Fruit fly (Drosophila melanogaster) whole organism, prepupa: ENCODE results near the gene CG15239.

Experiments used
- CG10669 ChIP-seq: fragments of 200-800 bp; sonication (Bioruptor generic); optimal IDR thresholded peaks from 3 replicates; lab custom pipeline; 2018; ENCODE audit warnings: missing biosample characterization, mild to moderate bottlenecking, missing genetic modification characterization, moderate library complexity
- CG11294 ChIP-seq: fragments of 200-800 bp; sonication (Bioruptor generic); IDR thresholded peaks from 2 replicates; pipeline ENCODE4 v1.3.6; 2022; ENCODE audit warnings: missing biosample characterization, missing genetic modification characterization
- CG11902 ChIP-seq: fragments of 200-800 bp; sonication (Bioruptor generic); optimal IDR thresholded peaks from 3 replicates; lab custom pipeline; 2016; ENCODE audit warnings: missing biosample characterization, missing genetic modification characterization
- CG15336 ChIP-seq: fragments of 200-800 bp; sonication (Bioruptor generic); IDR thresholded peaks from 2 replicates; pipeline ENCODE4 v1.3.6; 2022; ENCODE audit warnings: missing biosample characterization, missing genetic modification characterization
- CG1621 ChIP-seq: fragments of 200-800 bp; sonication (Bioruptor generic); optimal IDR thresholded peaks from 3 replicates; lab custom pipeline; 2018; ENCODE audit warnings: missing biosample characterization, mild to moderate bottlenecking, missing genetic modification characterization
- CG16779 ChIP-seq: fragments of 200-800 bp; sonication (Bioruptor generic); optimal IDR thresholded peaks from 3 replicates; lab custom pipeline; 2017; ENCODE audit warnings: missing biosample characterization, mild to moderate bottlenecking, missing genetic modification characterization
- CG3032 ChIP-seq: fragments of 200-800 bp; optimal IDR thresholded peaks from 2 replicates; lab custom pipeline; 2019; ENCODE audit warnings: missing biosample characterization, mild to moderate bottlenecking, missing genetic modification characterization, moderate library complexity
- CG31627 ChIP-seq: fragments of 200-800 bp; sonication (Bioruptor generic); optimal IDR thresholded peaks from 3 replicates; lab custom pipeline; 2016; ENCODE audit warnings: missing biosample characterization, missing genetic modification characterization
- CG32006 ChIP-seq: fragments of 200-800 bp; sonication (Bioruptor generic); optimal IDR thresholded peaks from 3 replicates; lab custom pipeline; 2017; ENCODE audit warnings: missing biosample characterization, mild to moderate bottlenecking, missing genetic modification characterization
- CG34406 ChIP-seq: fragments of 200-800 bp; sonication (Bioruptor generic); optimal IDR thresholded peaks from 3 replicates; lab custom pipeline; 2016; ENCODE audit warnings: missing biosample characterization, missing genetic modification characterization
- CG3919 ChIP-seq: fragments of 200-800 bp; sonication (Bioruptor generic); optimal IDR thresholded peaks from 3 replicates; lab custom pipeline; 2016; ENCODE audit warnings: missing biosample characterization, missing genetic modification characterization
- CG6163 ChIP-seq: fragments of 200-800 bp; sonication (Bioruptor generic); IDR thresholded peaks from 3 replicates; pipeline ENCODE4 v1.3.6; 2022; ENCODE audit warnings: missing biosample characterization, missing genetic modification characterization
- CG6276 ChIP-seq: fragments of 200-800 bp; sonication (Bioruptor generic); optimal IDR thresholded peaks from 2 replicates; lab custom pipeline; 2017; ENCODE audit warnings: missing biosample characterization, mild to moderate bottlenecking, missing genetic modification characterization
- CG6808 ChIP-seq: fragments of 200-800 bp; sonication (Bioruptor generic); optimal IDR thresholded peaks from 3 replicates; lab custom pipeline; 2017; ENCODE audit warnings: missing biosample characterization, missing genetic modification characterization, mild to moderate bottlenecking, moderate library complexity, missing genetic modification reagents
- CG6854 ChIP-seq: fragments of 200-800 bp; sonication (Bioruptor generic); optimal IDR thresholded peaks from 2 replicates; lab custom pipeline; 2017; ENCODE audit warnings: missing biosample characterization, mild to moderate bottlenecking, missing genetic modification characterization
- CG7368 ChIP-seq: fragments of 200-800 bp; sonication (Bioruptor generic); optimal IDR thresholded peaks from 3 replicates; lab custom pipeline; 2016; ENCODE audit warnings: missing biosample characterization, missing genetic modification characterization
- CG8119 ChIP-seq: fragments of 200-800 bp; sonication (Bioruptor generic); IDR thresholded peaks from 3 replicates; pipeline ENCODE4 v1.3.6; 2022; ENCODE audit warnings: missing biosample characterization, missing genetic modification characterization
- CG9139 ChIP-seq: fragments of 200-800 bp; sonication (Bioruptor generic); optimal IDR thresholded peaks from 3 replicates; lab custom pipeline; 2017; ENCODE audit warnings: missing biosample characterization, mild to moderate bottlenecking, missing genetic modification characterization
- Eip75B ChIP-seq: fragments of 200-800 bp; sonication (Bioruptor generic); optimal IDR thresholded peaks from 3 replicates; lab custom pipeline; 2016; ENCODE audit warnings: missing biosample characterization, missing genetic modification characterization
- Eip78C ChIP-seq: fragments of 200-800 bp; sonication (Bioruptor generic); peaks from one replicate; lab custom pipeline; 2016; ENCODE audit warnings: missing biosample characterization, missing genetic modification characterization
- Ets96B ChIP-seq: fragments of 200-800 bp; optimal IDR thresholded peaks from 2 replicates; lab custom pipeline; 2019; ENCODE audit warnings: missing biosample characterization, mild to moderate bottlenecking, missing genetic modification characterization, moderate library complexity
- Gug ChIP-seq: fragments of 200-800 bp; sonication (Bioruptor generic); IDR thresholded peaks from 2 replicates; pipeline ENCODE4 v1.3.6; 2022; ENCODE audit warnings: missing biosample characterization, missing genetic modification characterization
- Hr4 ChIP-seq: fragments of 200-800 bp; sonication (Bioruptor generic); optimal IDR thresholded peaks from 3 replicates; lab custom pipeline; 2016; ENCODE audit warnings: missing biosample characterization, missing genetic modification characterization
- Lpt ChIP-seq: fragments of 200-800 bp; sonication (Bioruptor generic); optimal IDR thresholded peaks from 3 replicates; lab custom pipeline; 2016; ENCODE audit warnings: missing biosample characterization, missing genetic modification characterization
- dac ChIP-seq: fragments of 200-800 bp; sonication (Bioruptor generic); optimal IDR thresholded peaks from 2 replicates; lab custom pipeline; 2017; ENCODE audit warnings: missing biosample characterization, mild to moderate bottlenecking, missing genetic modification characterization
- dsx ChIP-seq: fragments of 200-800 bp; optimal IDR thresholded peaks from 3 replicates; lab custom pipeline; 2019; ENCODE audit warnings: missing biosample characterization, mild to moderate bottlenecking, missing genetic modification characterization, moderate library complexity; ENCODE audit not compliant: poor library complexity, severe bottlenecking
- eg ChIP-seq: fragments of 200-800 bp; sonication (Bioruptor generic); IDR thresholded peaks from 3 replicates; pipeline ENCODE4 v1.3.6; 2022; ENCODE audit warnings: missing biosample characterization, missing genetic modification characterization
- lz ChIP-seq: fragments of 200-800 bp; sonication (Bioruptor generic); optimal IDR thresholded peaks from 3 replicates; lab custom pipeline; 2016; ENCODE audit warnings: missing biosample characterization, missing genetic modification characterization
- net ChIP-seq: fragments of 200-800 bp; sonication (Bioruptor generic); optimal IDR thresholded peaks from 3 replicates; lab custom pipeline; 2016; ENCODE audit warnings: missing biosample characterization, missing genetic modification characterization
- spab ChIP-seq: fragments of 200-800 bp; sonication (Bioruptor generic); optimal IDR thresholded peaks from 2 replicates; lab custom pipeline; 2017; ENCODE audit warnings: missing biosample characterization, mild to moderate bottlenecking, missing genetic modification characterization, missing genetic modification reagents
- ss ChIP-seq, 2 experiments: fragments of 200-800 bp; sonication (Bioruptor generic); optimal IDR thresholded peaks; 2 replicates in 1 of 2; 3 replicates in 1 of 2; lab custom pipeline; 2017 to 2018; ENCODE audit warnings: mild to moderate bottlenecking in 2 of 2, missing biosample characterization in 2 of 2, missing genetic modification characterization in 2 of 2, moderate library complexity in 1 of 2
- topi ChIP-seq: fragments of 200-800 bp; sonication (Bioruptor generic); optimal IDR thresholded peaks from 3 replicates; lab custom pipeline; 2016; ENCODE audit warnings: missing biosample characterization, missing genetic modification characterization

CG15239 gene

dm6 chrX:3883904-3884303, at the start of gene CG15239:
Gene CG15239, plus strand, starts transcription at chrX:3884168.
- TF ChIP-seq lz (GFP tag; lab: Kevin White, UChicago), result no peak
- TF ChIP-seq Eip78C (GFP tag; lab: Kevin White, UChicago), result peak; percentile 4
- peak; percentile 12; the same call in 1 of the 3 replicates for TF ChIP-seq eg (GFP tag; lab: Robert Waterston, UW)
- TF ChIP-seq Eip75B (GFP tag; lab: Kevin White, UChicago), result no peak
- TF ChIP-seq Gug (GFP tag; lab: Robert Waterston, UW), result no peak
- no peak for TF ChIP-seq CG7368
- no peak for TF ChIP-seq CG31627 (GFP tag; lab: Kevin White, UChicago)
- TF ChIP-seq CG6163 (GFP tag; lab: Robert Waterston, UW), result no peak
- no peak for TF ChIP-seq ss (GFP tag; optimal IDR thresholded peaks at IDR 0.05; lab: Kevin White, UChicago)
- TF ChIP-seq, all 60 proteins: peak for 2

dm6 chrX:3834955-3835763, 48.8 kb upstream of the CG15239 start:
- TF ChIP-seq dsx (GFP tag; lab: Kevin White, UChicago) (peak; percentile 52), CG9139 (GFP tag; lab: Kevin White, UChicago) (peak; percentile 53), spab (GFP tag; lab: Kevin White, UChicago) (peak; percentile 30), CG6854 (GFP tag; lab: Kevin White, UChicago) (no peak), CG15336 (peak; percentile 68; the same call in 1 of the 2 replicates), CG3919 (no peak), Eip78C (GFP tag; lab: Kevin White, UChicago) (peak; percentile 70), topi (GFP tag; lab: Kevin White, UChicago) (no peak), CG11902 (GFP tag; lab: Kevin White, UChicago) (no peak), dac (GFP tag; lab: Kevin White, UChicago) (no peak), Eip75B (GFP tag; lab: Kevin White, UChicago) (peak; percentile 11), net (GFP tag; lab: Kevin White, UChicago) (peak; percentile 16), CG6163 (GFP tag; lab: Robert Waterston, UW) (peak; percentile 72), CG3032 (tag; lab: Kevin White, UChicago) (peak; percentile 25), CG16779 (tag; lab: Kevin White, UChicago) (peak; percentile 12), CG10669 (GFP tag; lab: Kevin White, UChicago) (peak; percentile 53), Ets96B (tag; lab: Kevin White, UChicago) (peak; percentile 50), ss (GFP tag; optimal IDR thresholded peaks at IDR 0.05; lab: Kevin White, UChicago) (peak; percentile 62 to 76), eg (GFP tag; lab: Robert Waterston, UW) (peak; percentile 68; the same call in 1 of the 3 replicates), CG34406 (GFP tag; lab: Kevin White, UChicago) (peak; percentile 6), CG6276 (GFP tag; lab: Kevin White, UChicago) (peak; percentile 53), Lpt (peak; percentile 11), CG6808 (peak; percentile 66), CG1621 (peak; percentile 56), Hr4 (GFP tag; lab: Kevin White, UChicago) (no peak), CG8119 (GFP tag; lab: Robert Waterston, UW) (peak; percentile 59; the same call in 2 of the 3 replicates)

dm6 chrX:3835764-3836342, 48.1 kb upstream of the CG15239 start:
- TF ChIP-seq CG32006 (GFP tag; lab: Kevin White, UChicago) (no peak), eg (GFP tag; lab: Robert Waterston, UW) (peak; percentile 25; the same call in 1 of the 3 replicates), CG6808 (no peak), CG11294 (GFP tag; lab: Robert Waterston, UW) (no peak), net (GFP tag; lab: Kevin White, UChicago) (no peak), CG7368 (no peak), CG6276 (GFP tag; lab: Kevin White, UChicago) (no peak), Eip78C (GFP tag; lab: Kevin White, UChicago) (peak; percentile 38)
